Fruit fly (Drosophila melanogaster) whole organism, embryonic: ENCODE data around the gene Psa.

Source experiments
- Blimp-1 ChIP-seq: fragments of 200-800 bp; sonication (Bioruptor generic); optimal IDR thresholded peaks from 3 replicates; lab custom pipeline; 2018; ENCODE audit warnings: missing biosample characterization, missing genetic modification characterization, mild to moderate bottlenecking, moderate library complexity, missing genetic modification reagents
- CG10959 ChIP-seq: fragments of 200-800 bp; sonication (Bioruptor generic); IDR thresholded peaks from 2 replicates; pipeline ENCODE4 v1.3.6; 2022; ENCODE audit warnings: missing biosample characterization, missing genetic modification characterization
- CG11723 ChIP-seq: fragments of 200-800 bp; sonication (Bioruptor generic); optimal IDR thresholded peaks from 2 replicates; lab custom pipeline; 2017; ENCODE audit warnings: missing biosample characterization, mild to moderate bottlenecking, missing genetic modification characterization
- CG12744 ChIP-seq: fragments of 200-800 bp; sonication (Bioruptor generic); optimal IDR thresholded peaks from 2 replicates; lab custom pipeline; 2016; ENCODE audit warnings: missing biosample characterization, missing genetic modification characterization
- CG13424 ChIP-seq: fragments of 200-800 bp; sonication (Bioruptor generic); optimal IDR thresholded peaks from 2 replicates; lab custom pipeline; 2019; ENCODE audit warnings: missing biosample characterization, mild to moderate bottlenecking, missing genetic modification characterization, moderate library complexity
- CG15073 ChIP-seq: fragments of 200-800 bp; sonication (Bioruptor generic); optimal IDR thresholded peaks from 2 replicates; lab custom pipeline; 2016; ENCODE audit warnings: missing biosample characterization, missing genetic modification characterization
- CG18599 ChIP-seq: fragments of 200-800 bp; sonication (Bioruptor generic); optimal IDR thresholded peaks from 3 replicates; lab custom pipeline; 2017; ENCODE audit warnings: missing biosample characterization, missing genetic modification characterization, mild to moderate bottlenecking, moderate library complexity, missing genetic modification reagents
- CG2199 ChIP-seq: fragments of 200-800 bp; sonication (Bioruptor generic); IDR thresholded peaks from 3 replicates; pipeline ENCODE4 v1.3.6; 2022; ENCODE audit warnings: missing biosample characterization, missing genetic modification characterization
- CG30403 ChIP-seq: fragments of 200-800 bp; sonication (Bioruptor generic); optimal IDR thresholded peaks from 3 replicates; lab custom pipeline; 2016; ENCODE audit warnings: missing biosample characterization, missing genetic modification characterization
- CG31388 ChIP-seq: fragments of 200-800 bp; sonication (Bioruptor generic); optimal IDR thresholded peaks from 2 replicates; lab custom pipeline; 2016; ENCODE audit warnings: missing biosample characterization, missing genetic modification characterization
- CG4282 ChIP-seq: fragments of 200-800 bp; sonication (Bioruptor generic); optimal IDR thresholded peaks from 2 replicates; lab custom pipeline; 2016; ENCODE audit warnings: missing biosample characterization, missing genetic modification characterization
- CG4730 ChIP-seq: fragments of 200-800 bp; sonication (Bioruptor generic); IDR thresholded peaks from 2 replicates; pipeline ENCODE4 v1.3.6; 2022; ENCODE audit warnings: missing biosample characterization, missing genetic modification characterization
- CG6765 ChIP-seq: fragments of 200-800 bp; sonication (Bioruptor generic); optimal IDR thresholded peaks from 3 replicates; lab custom pipeline; 2017; ENCODE audit warnings: missing biosample characterization, mild to moderate bottlenecking, missing genetic modification characterization
- CG8290 ChIP-seq, 3 experiments: fragments of 200-800 bp; sonication (Bioruptor generic); optimal IDR thresholded peaks; 2 replicates each; lab custom pipeline; 2016 to 2019; ENCODE audit warnings: missing biosample characterization in 3 of 3, missing genetic modification characterization in 3 of 3, mild to moderate bottlenecking in 2 of 3, moderate library complexity in 1 of 3
- CG9215 ChIP-seq: fragments of 200-800 bp; sonication (Bioruptor generic); IDR thresholded peaks from 2 replicates; pipeline ENCODE4 v1.3.6; 2022; ENCODE audit warnings: missing biosample characterization, missing genetic modification characterization
- CG9437 ChIP-seq: fragments of 200-800 bp; sonication (Bioruptor generic); optimal IDR thresholded peaks from 2 replicates; lab custom pipeline; 2018; ENCODE audit warnings: missing biosample characterization, mild to moderate bottlenecking, missing genetic modification characterization
- CG9797 ChIP-seq: fragments of 200-800 bp; sonication (Bioruptor generic); optimal IDR thresholded peaks from 3 replicates; lab custom pipeline; 2018; ENCODE audit warnings: missing biosample characterization, mild to moderate bottlenecking, missing genetic modification characterization
- Deaf1 ChIP-seq: fragments of 200-800 bp; optimal IDR thresholded peaks from 3 replicates; lab custom pipeline; 2019; ENCODE audit warnings: missing biosample characterization, mild to moderate bottlenecking, missing genetic modification characterization, moderate library complexity
- Dip3 ChIP-seq: fragments of 200-800 bp; sonication (Bioruptor generic); optimal IDR thresholded peaks from 3 replicates; lab custom pipeline; 2016; ENCODE audit warnings: missing biosample characterization, missing genetic modification characterization
- Doc3 ChIP-seq: fragments of 200-800 bp; sonication (Bioruptor generic); IDR thresholded peaks from 3 replicates; pipeline ENCODE4 v1.3.6; 2022; ENCODE audit warnings: missing biosample characterization, missing genetic modification characterization; ENCODE audit not compliant: partially characterized antibody
- Dp ChIP-seq: fragments of 200-800 bp; sonication (Bioruptor generic); optimal IDR thresholded peaks from 2 replicates; lab custom pipeline; 2018; ENCODE audit warnings: missing biosample characterization, mild to moderate bottlenecking, missing genetic modification characterization, moderate library complexity
- E2f1 ChIP-seq: fragments of 200-800 bp; sonication (Bioruptor generic); IDR thresholded peaks from 2 replicates; pipeline ENCODE4 v1.3.6; 2022; ENCODE audit warnings: missing biosample characterization, missing genetic modification characterization
- Eip74EF ChIP-seq, 2 experiments: fragments of 200-800 bp in 1 of 2; fragments of >200 bp in 1 of 2; sonication (Bioruptor generic) in 1 of 2; optimal IDR thresholded peaks; 2 replicates each; lab custom pipeline; 2017 to 2019; ENCODE audit warnings: missing biosample characterization in 2 of 2, missing genetic modification characterization in 2 of 2, mild to moderate bottlenecking in 1 of 2, moderate library complexity in 1 of 2
- GATAe ChIP-seq: fragments of 200-800 bp; sonication (Bioruptor generic); conservative IDR thresholded peaks from 2 replicates; pipeline ENCODE4 v1.3.6; 2022; ENCODE audit warnings: missing biosample characterization, missing genetic modification characterization
- HLH54F ChIP-seq: fragments of 200-800 bp; sonication (Bioruptor generic); optimal IDR thresholded peaks from 3 replicates; lab custom pipeline; 2016; ENCODE audit warnings: missing biosample characterization, missing genetic modification characterization
- HLHmδ ChIP-seq: fragments of 200-800 bp; sonication (Bioruptor generic); optimal IDR thresholded peaks from 2 replicates; lab custom pipeline; 2018; ENCODE audit warnings: missing biosample characterization, mild to moderate bottlenecking, missing genetic modification characterization, moderate library complexity
- Mes4 ChIP-seq: fragments of 200-800 bp; sonication (Bioruptor generic); optimal IDR thresholded peaks from 2 replicates; lab custom pipeline; 2016; ENCODE audit warnings: missing biosample characterization, missing genetic modification characterization
- PHDP ChIP-seq: fragments of 200-800 bp; sonication (Bioruptor generic); optimal IDR thresholded peaks from 3 replicates; lab custom pipeline; 2018; ENCODE audit warnings: missing biosample characterization, mild to moderate bottlenecking, missing genetic modification characterization, moderate library complexity
- Rx ChIP-seq: fragments of 200-800 bp; sonication (Bioruptor generic); IDR thresholded peaks from 2 replicates; pipeline ENCODE4 v1.3.6; 2022; ENCODE audit warnings: missing biosample characterization, missing genetic modification characterization
- Spps ChIP-seq: fragments of 200-800 bp; sonication (Bioruptor generic); optimal IDR thresholded peaks from 2 replicates; lab custom pipeline; 2018; ENCODE audit warnings: missing biosample characterization, mild to moderate bottlenecking, missing genetic modification characterization
- Ssrp ChIP-seq: fragments of 200-800 bp; sonication (Bioruptor generic); optimal IDR thresholded peaks from 2 replicates; lab custom pipeline; 2018; ENCODE audit warnings: missing biosample characterization, mild to moderate bottlenecking, missing genetic modification characterization, moderate library complexity
- Taf1 ChIP-seq: fragments of 200-800 bp; sonication (Bioruptor generic); IDR thresholded peaks from 2 replicates; pipeline ENCODE4 v1.3.6; 2022; ENCODE audit warnings: missing biosample characterization, missing genetic modification characterization
- Usf ChIP-seq: fragments of 200-800 bp; sonication (Bioruptor generic); optimal IDR thresholded peaks from 2 replicates; lab custom pipeline; 2017; ENCODE audit warnings: missing genotype, missing biosample characterization, missing genetic modification characterization
- Xrp1 ChIP-seq: fragments of 200-800 bp; sonication (Bioruptor generic); IDR thresholded peaks from 2 replicates; pipeline ENCODE4 v1.3.6; 2022; ENCODE audit warnings: missing biosample characterization, missing genetic modification characterization
- cg ChIP-seq: fragments of 200-800 bp; sonication (Bioruptor generic); optimal IDR thresholded peaks from 3 replicates; lab custom pipeline; 2019; ENCODE audit warnings: missing biosample characterization, mild to moderate bottlenecking, missing genetic modification characterization, moderate library complexity
- chinmo ChIP-seq: fragments of 200-800 bp; sonication (Bioruptor generic); IDR thresholded peaks from 4 replicates; pipeline ENCODE4 v1.3.6; 2022; ENCODE audit warnings: missing biosample characterization, missing genetic modification characterization; ENCODE audit not compliant: partially characterized antibody
- dysf ChIP-seq: fragments of 200-800 bp; sonication (Bioruptor generic); IDR thresholded peaks from 3 replicates; pipeline ENCODE4 v1.3.6; 2022; ENCODE audit warnings: missing biosample characterization, missing genetic modification characterization
- kay ChIP-seq: fragments of 200-800 bp; sonication (Bioruptor generic); optimal IDR thresholded peaks from 2 replicates; lab custom pipeline; 2016; ENCODE audit warnings: missing biosample characterization, missing genetic modification characterization
- lmd ChIP-seq: fragments of 200-800 bp; sonication (Bioruptor generic); IDR thresholded peaks from 2 replicates; pipeline ENCODE4 v1.3.6; 2022; ENCODE audit warnings: missing biosample characterization, missing genetic modification characterization
- nom ChIP-seq: fragments of 200-800 bp; sonication (Bioruptor generic); optimal IDR thresholded peaks from 2 replicates; lab custom pipeline; 2017; ENCODE audit warnings: missing biosample characterization, missing genetic modification characterization, mild to moderate bottlenecking, moderate library complexity, missing genetic modification reagents
- org-1 ChIP-seq: fragments of 200-800 bp; sonication (Bioruptor generic); optimal IDR thresholded peaks from 2 replicates; lab custom pipeline; 2017; ENCODE audit warnings: missing biosample characterization, missing genetic modification characterization
- pita ChIP-seq: fragments of 200-800 bp; sonication (Bioruptor generic); optimal IDR thresholded peaks from 2 replicates; lab custom pipeline; 2017; ENCODE audit warnings: missing biosample characterization, mild to moderate bottlenecking, missing genetic modification characterization
- pnt ChIP-seq: fragments of 200-800 bp; sonication (Bioruptor generic); optimal IDR thresholded peaks from 3 replicates; lab custom pipeline; 2016; ENCODE audit warnings: missing biosample characterization, missing genetic modification characterization
- ro ChIP-seq: fragments of 200-800 bp; sonication (Bioruptor generic); IDR thresholded peaks from 2 replicates; pipeline ENCODE4 v1.3.6; 2022; ENCODE audit warnings: missing biosample characterization, missing genetic modification characterization
- seq ChIP-seq: fragments of 200-800 bp; sonication (Bioruptor generic); IDR thresholded peaks from 2 replicates; pipeline ENCODE4 v1.3.6; 2022; ENCODE audit warnings: missing biosample characterization, missing genetic modification characterization
- slou ChIP-seq: fragments of 200-800 bp; sonication (Bioruptor generic); optimal IDR thresholded peaks from 3 replicates; lab custom pipeline; 2016; ENCODE audit warnings: missing biosample characterization, missing genetic modification characterization
- sqz ChIP-seq: fragments of 200-800 bp; sonication (Bioruptor generic); optimal IDR thresholded peaks from 3 replicates; lab custom pipeline; 2018; ENCODE audit warnings: missing biosample characterization, mild to moderate bottlenecking, missing genetic modification characterization
- toy ChIP-seq: fragments of 200-800 bp; sonication (Bioruptor generic); IDR thresholded peaks from 2 replicates; pipeline ENCODE4 v1.3.6; 2022; ENCODE audit warnings: missing biosample characterization, missing genetic modification characterization
- wek ChIP-seq: fragments of 200-800 bp; sonication (Bioruptor generic); optimal IDR thresholded peaks from 3 replicates; lab custom pipeline; 2018; ENCODE audit warnings: missing biosample characterization, mild to moderate bottlenecking, missing genetic modification characterization, moderate library complexity

The Psa gene

dm6 chr3L:1548345-1548970 is 45.8 kb downstream of the Psa start (continued):
- TF ChIP-seq CG9797 (GFP tag; lab: Kevin White, UChicago) (no peak), slou (no peak), CG11723 (GFP tag; lab: Kevin White, UChicago) (peak; percentile 19), chinmo (GFP tag; lab: Robert Waterston, UW) (0 out of 4 replicates have a peak, but pooled peaks have one; percentile 45), nom (no peak), Taf1 (peak; percentile 17; the same call in 1 of the 2 replicates), PHDP (tag; lab: Kevin White, UChicago) (peak; percentile 56), Dp (GFP tag; lab: Kevin White, UChicago) (no peak), E2f1 (GFP tag; lab: Robert Waterston, UW) (no peak), CG6765 (GFP tag; lab: Kevin White, UChicago) (peak; percentile 41), GATAe (0 out of 2 replicates have a peak, but pooled peaks have one; percentile 36), CG10959 (GFP tag; lab: Robert Waterston, UW) (no peak), kay (GFP tag; lab: Kevin White, UChicago) (peak; percentile 49), HLHmδ (GFP tag; lab: Kevin White, UChicago) (no peak), CG9437 (peak; percentile 44), ro (GFP tag; lab: Robert Waterston, UW) (no peak), CG13424 (tag; lab: Kevin White, UChicago) (peak; percentile 66), lmd (GFP tag; lab: Robert Waterston, UW) (peak; percentile 59; the same call in 1 of the 2 replicates), sqz (GFP tag; lab: Kevin White, UChicago) (peak; percentile 27), Mes4 (no peak), pnt (GFP tag; lab: Kevin White, UChicago) (peak; percentile 33), wek (GFP tag; lab: Kevin White, UChicago) (no peak), CG4282 (GFP tag; lab: Kevin White, UChicago) (no peak), dysf (peak; percentile 73), CG4730 (GFP tag; lab: Robert Waterston, UW) (no peak), CG18599 (peak; percentile 81), CG2199 (GFP tag; lab: Robert Waterston, UW) (no peak), CG12744 (GFP tag; lab: Kevin White, UChicago) (no peak), HLH54F (GFP tag; lab: Kevin White, UChicago) (peak; percentile 50), Ssrp (tag; lab: Kevin White, UChicago) (peak; percentile 44), CG9215 (GFP tag; lab: Robert Waterston, UW) (peak; percentile 41; the same call in 1 of the 2 replicates), Eip74EF (GFP tag; optimal IDR thresholded peaks at IDR 0.05; lab: Kevin White, UChicago) (no peak), CG30403 (GFP tag; lab: Kevin White, UChicago) (peak; percentile 80), Spps (tag; lab: Kevin White, UChicago) (no peak), Rx (GFP tag; lab: Robert Waterston, UW) (0 out of 2 replicates have a peak, but pooled peaks have one; percentile 13), seq (GFP tag; lab: Robert Waterston, UW) (no peak; the same call in 1 of the 2 replicates), org-1 (GFP tag; lab: Kevin White, UChicago) (peak; percentile 31), Doc3 (GFP tag; lab: Robert Waterston, UW) (no peak), toy (GFP tag; lab: Robert Waterston, UW) (no peak), cg (GFP tag; lab: Kevin White, UChicago) (no peak), CG8290 (GFP tag; optimal IDR thresholded peaks at IDR 0.05; lab: Kevin White, UChicago) (no peak), CG8290 (tag; optimal IDR thresholded peaks at IDR 0.05; lab: Kevin White, UChicago) (no peak), Dip3 (GFP tag; lab: Kevin White, UChicago) (peak; percentile 65), pita (GFP tag; lab: Kevin White, UChicago) (no peak), Usf (peak; percentile 55), Deaf1 (tag; lab: Kevin White, UChicago) (peak; percentile 49), CG15073 (GFP tag; lab: Kevin White, UChicago) (no peak), Blimp-1 (GFP tag; lab: Kevin White, UChicago) (peak; percentile 27), CG31388 (GFP tag; lab: Kevin White, UChicago) (no peak), Xrp1 (GFP tag; lab: Robert Waterston, UW) (peak; percentile 46; the same call in 1 of the 2 replicates)
